Fruit fly (Drosophila melanogaster): ENCODE data around the gene CG32066.

dm6 chr3L:10647158-10647557 lies 13.7 kb downstream of the CG32066 start:
- TF ChIP-seq CG8478 (optimal IDR thresholded peaks at IDR 0.05) (no peak), CTCF (optimal IDR thresholded peaks at IDR 0.05) (no peak)

All from S2 (cell line).